Fruit fly (Drosophila melanogaster) whole organism, embryonic: ENCODE data around the gene CG10283.

Source experiments
- C15 ChIP-seq: fragments of 200-800 bp; sonication (Bioruptor generic); IDR thresholded peaks from 3 replicates; pipeline ENCODE4 v1.3.6; 2022; ENCODE audit warnings: missing biosample characterization, missing genetic modification characterization
- CG11085 ChIP-seq: fragments of 200-800 bp; sonication (Bioruptor generic); IDR thresholded peaks from 2 replicates; pipeline ENCODE4 v1.3.6; 2022; ENCODE audit warnings: missing biosample characterization, missing genetic modification characterization
- CG11247 ChIP-seq: fragments of 200-800 bp; sonication (Bioruptor generic); IDR thresholded peaks from 2 replicates; pipeline ENCODE4 v1.3.6; 2022; ENCODE audit warnings: missing biosample characterization, missing genetic modification characterization
- CG11560 ChIP-seq: fragments of 200-800 bp; sonication (Bioruptor generic); IDR thresholded peaks from 3 replicates; pipeline ENCODE4 v1.3.6; 2022; ENCODE audit warnings: missing biosample characterization, missing genetic modification characterization
- CG13287 ChIP-seq: fragments of 200-800 bp; sonication (Bioruptor generic); IDR thresholded peaks from 2 replicates; pipeline ENCODE4 v1.3.6; 2022; ENCODE audit warnings: missing biosample characterization, missing genetic modification characterization; ENCODE audit not compliant: partially characterized antibody
- CG15514 ChIP-seq: fragments of 200-800 bp; sonication (Bioruptor generic); optimal IDR thresholded peaks from 3 replicates; lab custom pipeline; 2017; ENCODE audit warnings: missing biosample characterization, missing genetic modification characterization, mild to moderate bottlenecking, moderate library complexity, missing genetic modification reagents
- CG17912 ChIP-seq: fragments of 200-800 bp; sonication (Bioruptor generic); optimal IDR thresholded peaks from 2 replicates; lab custom pipeline; 2018; ENCODE audit warnings: missing biosample characterization, mild to moderate bottlenecking, missing genetic modification characterization
- CG2116 ChIP-seq: fragments of 200-800 bp; sonication (Bioruptor generic); optimal IDR thresholded peaks from 3 replicates; lab custom pipeline; 2018; ENCODE audit warnings: missing biosample characterization, mild to moderate bottlenecking, missing genetic modification characterization
- CG2199 ChIP-seq: fragments of 200-800 bp; sonication (Bioruptor generic); IDR thresholded peaks from 3 replicates; pipeline ENCODE4 v1.3.6; 2022; ENCODE audit warnings: missing biosample characterization, missing genetic modification characterization
- CG2202 ChIP-seq: fragments of 200-800 bp; sonication (Bioruptor generic); optimal IDR thresholded peaks from 2 replicates; lab custom pipeline; 2018; ENCODE audit warnings: missing biosample characterization, mild to moderate bottlenecking, missing genetic modification characterization
- CG30020 ChIP-seq: fragments of 200-800 bp; optimal IDR thresholded peaks from 2 replicates; lab custom pipeline; 2019; ENCODE audit warnings: missing biosample characterization, mild to moderate bottlenecking, missing genetic modification characterization, moderate library complexity
- CG34224 ChIP-seq: fragments of 200-800 bp; sonication (Bioruptor generic); IDR thresholded peaks from 3 replicates; pipeline ENCODE4 v1.3.6; 2022; ENCODE audit warnings: missing biosample characterization, missing genetic modification characterization; ENCODE audit not compliant: partially characterized antibody
- CG3838 ChIP-seq: fragments of 200-800 bp; sonication (Bioruptor generic); optimal IDR thresholded peaks from 3 replicates; lab custom pipeline; 2016; ENCODE audit warnings: missing biosample characterization, missing genetic modification characterization
- CG4360 ChIP-seq: fragments of 200-800 bp; sonication (Bioruptor generic); IDR thresholded peaks from 2 replicates; pipeline ENCODE4 v1.3.6; 2022; ENCODE audit warnings: missing biosample characterization, missing genetic modification characterization
- CG4617 ChIP-seq: fragments of 200-800 bp; sonication (Bioruptor generic); optimal IDR thresholded peaks from 3 replicates; lab custom pipeline; 2016; ENCODE audit warnings: missing biosample characterization, missing genetic modification characterization, borderline replicate concordance
- CG4730 ChIP-seq: fragments of 200-800 bp; sonication (Bioruptor generic); IDR thresholded peaks from 2 replicates; pipeline ENCODE4 v1.3.6; 2022; ENCODE audit warnings: missing biosample characterization, missing genetic modification characterization
- CG6175 ChIP-seq: fragments of 200-800 bp; sonication (Bioruptor generic); IDR thresholded peaks from 3 replicates; pipeline ENCODE4 v1.3.6; 2022; ENCODE audit warnings: missing biosample characterization, missing genetic modification characterization
- CG6654 ChIP-seq: fragments of 200-800 bp; sonication (Bioruptor generic); optimal IDR thresholded peaks from 2 replicates; lab custom pipeline; 2017; ENCODE audit warnings: missing biosample characterization, mild to moderate bottlenecking, missing genetic modification characterization
- CG9932 ChIP-seq: fragments of 200-800 bp; sonication (Bioruptor generic); IDR thresholded peaks from 2 replicates; pipeline ENCODE4 v1.3.6; 2022; ENCODE audit warnings: missing biosample characterization, missing genetic modification characterization
- Dll ChIP-seq: fragments of 200-800 bp; sonication (Bioruptor generic); IDR thresholded peaks from 4 replicates; pipeline ENCODE4 v1.3.6; 2022; ENCODE audit warnings: missing biosample characterization, missing genetic modification characterization; ENCODE audit not compliant: partially characterized antibody
- Dp ChIP-seq: fragments of 200-800 bp; sonication (Bioruptor generic); optimal IDR thresholded peaks from 2 replicates; lab custom pipeline; 2018; ENCODE audit warnings: missing biosample characterization, mild to moderate bottlenecking, missing genetic modification characterization, moderate library complexity
- Ets65A ChIP-seq: fragments of 200-800 bp; sonication (Bioruptor generic); peaks from one replicate; lab custom pipeline; 2016; ENCODE audit warnings: missing biosample characterization, missing genetic modification characterization
- HmgD ChIP-seq: fragments of 200-800 bp; sonication (Bioruptor generic); optimal IDR thresholded peaks from 3 replicates; lab custom pipeline; 2016; ENCODE audit warnings: missing biosample characterization, missing genetic modification characterization
- Hr51 ChIP-seq, 2 experiments: fragments of 200-800 bp; sonication (Bioruptor generic); optimal IDR thresholded peaks; 2 replicates in 1 of 2; 3 replicates in 1 of 2; lab custom pipeline; 2016 to 2018; ENCODE audit warnings: missing biosample characterization in 2 of 2, missing genetic modification characterization in 2 of 2, mild to moderate bottlenecking in 1 of 2, moderate library complexity in 1 of 2
- Lhr ChIP-seq: fragments of 200-800 bp; sonication (Bioruptor generic); optimal IDR thresholded peaks from 3 replicates; lab custom pipeline; 2017; ENCODE audit warnings: mild to moderate bottlenecking, missing biosample characterization, missing genetic modification reagents, missing genetic modification characterization
- MTF-1 ChIP-seq: fragments of 200-800 bp; sonication (Bioruptor generic); optimal IDR thresholded peaks from 2 replicates; lab custom pipeline; 2018; ENCODE audit warnings: missing biosample characterization, mild to moderate bottlenecking, missing genetic modification characterization, borderline replicate concordance
- NC2β ChIP-seq: fragments of 200-800 bp; sonication (Bioruptor generic); optimal IDR thresholded peaks from 2 replicates; lab custom pipeline; 2016; ENCODE audit warnings: missing biosample characterization, missing genetic modification characterization
- Ptx1 ChIP-seq: fragments of 200-800 bp; sonication (Bioruptor generic); IDR thresholded peaks from 2 replicates; pipeline ENCODE4 v1.3.6; 2022; ENCODE audit warnings: missing biosample characterization, missing genetic modification characterization
- Scr ChIP-seq: fragments of 200-800 bp; sonication (Bioruptor generic); IDR thresholded peaks from 2 replicates; pipeline ENCODE4 v1.3.6; 2022; ENCODE audit warnings: missing biosample characterization, missing genetic modification characterization; ENCODE audit not compliant: partially characterized antibody
- Xrp1 ChIP-seq: fragments of 200-800 bp; sonication (Bioruptor generic); IDR thresholded peaks from 2 replicates; pipeline ENCODE4 v1.3.6; 2022; ENCODE audit warnings: missing biosample characterization, missing genetic modification characterization
- bbx ChIP-seq: fragments of 200-800 bp; sonication (Bioruptor generic); IDR thresholded peaks from 2 replicates; pipeline ENCODE4 v1.3.6; 2022; ENCODE audit warnings: missing biosample characterization, missing genetic modification characterization; ENCODE audit not compliant: partially characterized antibody
- bigmax ChIP-seq: fragments of 200-800 bp; sonication (Bioruptor generic); optimal IDR thresholded peaks from 2 replicates; lab custom pipeline; 2018; ENCODE audit warnings: missing biosample characterization, mild to moderate bottlenecking, missing genetic modification characterization
- chif ChIP-seq, 2 experiments: fragments of 200-800 bp; sonication (Bioruptor generic); optimal IDR thresholded peaks; 3 replicates each; lab custom pipeline; 2016; ENCODE audit warnings: missing biosample characterization in 2 of 2, missing genetic modification characterization in 2 of 2
- chinmo ChIP-seq: fragments of 200-800 bp; sonication (Bioruptor generic); IDR thresholded peaks from 4 replicates; pipeline ENCODE4 v1.3.6; 2022; ENCODE audit warnings: missing biosample characterization, missing genetic modification characterization; ENCODE audit not compliant: partially characterized antibody
- dan ChIP-seq: fragments of 200-800 bp; sonication (Bioruptor generic); IDR thresholded peaks from 2 replicates; pipeline ENCODE4 v1.3.6; 2022; ENCODE audit warnings: missing biosample characterization, missing genetic modification characterization
- dati ChIP-seq: fragments of 200-800 bp; sonication (Bioruptor generic); IDR thresholded peaks from 2 replicates; pipeline ENCODE4 v1.3.6; 2022; ENCODE audit warnings: missing biosample characterization, missing genetic modification characterization
- hb ChIP-seq: fragments of 200-800 bp; sonication (Bioruptor generic); IDR thresholded peaks from 3 replicates; pipeline ENCODE4 v1.3.6; 2022; ENCODE audit warnings: missing biosample characterization, missing genetic modification characterization; ENCODE audit not compliant: partially characterized antibody
- ind ChIP-seq: fragments of 200-800 bp; sonication (Bioruptor generic); optimal IDR thresholded peaks from 3 replicates; lab custom pipeline; 2016; ENCODE audit warnings: missing biosample characterization, missing genetic modification characterization
- mld ChIP-seq: fragments of 200-800 bp; sonication (Bioruptor generic); IDR thresholded peaks from 3 replicates; pipeline ENCODE4 v1.3.6; 2022; ENCODE audit warnings: missing biosample characterization, missing genetic modification characterization; ENCODE audit not compliant: partially characterized antibody
- odd ChIP-seq: fragments of 200-800 bp; sonication (Bioruptor generic); optimal IDR thresholded peaks from 2 replicates; lab custom pipeline; 2017; ENCODE audit warnings: missing biosample characterization, mild to moderate bottlenecking, missing genetic modification characterization
- sens ChIP-seq: fragments of 200-800 bp; sonication (Bioruptor generic); peaks from one replicate; lab custom pipeline; 2016; ENCODE audit warnings: missing biosample characterization, missing genetic modification characterization
- vnd ChIP-seq: fragments of 200-800 bp; sonication (Bioruptor generic); IDR thresholded peaks from 3 replicates; pipeline ENCODE4 v1.3.6; 2022; ENCODE audit warnings: missing biosample characterization, missing genetic modification characterization; ENCODE audit not compliant: partially characterized antibody
- z ChIP-seq: fragments of 200-800 bp; sonication (Bioruptor generic); IDR thresholded peaks from 3 replicates; pipeline ENCODE4 v1.3.6; 2022; ENCODE audit warnings: missing biosample characterization, missing genetic modification characterization
- zen ChIP-seq: fragments of 200-800 bp; sonication (Bioruptor generic); optimal IDR thresholded peaks from 3 replicates; lab custom pipeline; 2018; ENCODE audit warnings: missing biosample characterization, mild to moderate bottlenecking, missing genetic modification characterization, moderate library complexity
- zf30C ChIP-seq: fragments of 200-800 bp; sonication (Bioruptor generic); optimal IDR thresholded peaks from 3 replicates; lab custom pipeline; 2018; ENCODE audit warnings: missing biosample characterization, mild to moderate bottlenecking, missing genetic modification characterization

CG10283 gene

dm6 chr2L:18455506-18456491 is 28.5 kb downstream of the CG10283 start (continued):
- TF ChIP-seq CG11247 (GFP tag; lab: Robert Waterston, UW), result 0 out of 2 replicates have a peak, but pooled peaks have one; percentile 20
- no peak for TF ChIP-seq C15 (GFP tag; lab: Robert Waterston, UW)
- TF ChIP-seq CG4730 (GFP tag; lab: Robert Waterston, UW), result no peak
- no peak for TF ChIP-seq odd
- no peak for TF ChIP-seq dan (GFP tag; lab: Robert Waterston, UW)
- TF ChIP-seq CG17912, result no peak
- 0 out of 3 replicates have a peak, but pooled peaks have one; percentile 19 for TF ChIP-seq CG6175 (GFP tag; lab: Robert Waterston, UW)
- TF ChIP-seq dati, result no peak
- TF ChIP-seq NC2β (GFP tag; lab: Kevin White, UChicago), result no peak
- TF ChIP-seq vnd (GFP tag; lab: Robert Waterston, UW), result no peak

dm6 chr2L:18454128-18454788 is 30.1 kb downstream of the CG10283 start, which contains the start of the genes bsf and Ntf-2r:
TSS of gene bsf (minus strand) at chr2L:18454587.
TSS of gene Ntf-2r (plus strand) at chr2L:18454649.
- TF ChIP-seq CG11560 (tag; lab: Robert Waterston, UW) (no peak), ind (GFP tag; lab: Kevin White, UChicago) (no peak), zen (tag; lab: Kevin White, UChicago) (no peak), dan (GFP tag; lab: Robert Waterston, UW) (no peak), Hr51 (GFP tag; optimal IDR thresholded peaks at IDR 0.05; lab: Kevin White, UChicago) (no peak), CG34224 (GFP tag; lab: Robert Waterston, UW) (peak; percentile 91), CG4617 (GFP tag; lab: Kevin White, UChicago) (peak; percentile 43), CG4360 (no peak), Ets65A (GFP tag; lab: Kevin White, UChicago) (peak; percentile 69), CG13287 (GFP tag; lab: Robert Waterston, UW) (peak; percentile 94), Scr (GFP tag; lab: Robert Waterston, UW) (peak; percentile 88), mld (GFP tag; lab: Robert Waterston, UW) (peak; percentile 69; the same call in 2 of the 3 replicates), bbx (GFP tag; lab: Robert Waterston, UW) (peak; percentile 92), Lhr (GFP tag; lab: Kevin White, UChicago) (peak; percentile 45), HmgD (peak; percentile 15), CG9932 (GFP tag; lab: Robert Waterston, UW) (no peak; the same call in 1 of the 2 replicates), zf30C (GFP tag; lab: Kevin White, UChicago) (no peak), CG2202 (tag; lab: Kevin White, UChicago) (no peak), Xrp1 (GFP tag; lab: Robert Waterston, UW) (no peak), hb (GFP tag; lab: Robert Waterston, UW) (peak; percentile 87), chif (GFP tag; optimal IDR thresholded peaks at IDR 0.05; lab: Kevin White, UChicago) (no peak), Ptx1 (GFP tag; lab: Robert Waterston, UW) (0 out of 2 replicates have a peak, but pooled peaks have one; percentile 11), CG2116 (peak; percentile 60), z (no peak), Dp (GFP tag; lab: Kevin White, UChicago) (peak; percentile 74), CG6654 (no peak), Dll (GFP tag; lab: Robert Waterston, UW) (peak; percentile 90), bigmax (GFP tag; lab: Kevin White, UChicago) (peak; percentile 74), CG11085 (0 out of 2 replicates have a peak, but pooled peaks have one; percentile 16), CG15514 (peak; percentile 70), CG30020 (peak; percentile 22), CG3838 (peak; percentile 27), MTF-1 (GFP tag; lab: Kevin White, UChicago) (no peak), CG2199 (GFP tag; lab: Robert Waterston, UW) (peak; percentile 72; the same call in 2 of the 3 replicates), sens (peak; percentile 60), chinmo (GFP tag; lab: Robert Waterston, UW) (peak; percentile 75; the same call in 1 of the 4 replicates)
